Worm (Caenorhabditis elegans) whole organism, young adult: ENCODE results near the gene F47G3.1.

Source experiments
- B0035.1 ChIP-seq: sonication (generic microtip); optimal IDR thresholded peaks from 2 replicates; lab custom pipeline; 2016; ENCODE audit warnings: missing genetic modification characterization, mild to moderate bottlenecking, missing compliant biosample characterization, missing genotype, missing genetic modification reagents
- D2030.7 ChIP-seq: fragments of 200-800 bp; sonication (Bioruptor generic); IDR thresholded peaks from 2 replicates; pipeline ENCODE4 v1.3.6; 2022; ENCODE audit warnings: missing genetic modification reagents, missing genetic modification characterization, missing compliant biosample characterization
- F23B12.7 ChIP-seq: sonication (generic microtip); optimal IDR thresholded peaks from 2 replicates; lab custom pipeline; 2017; ENCODE audit warnings: missing genetic modification characterization, mild to moderate bottlenecking, missing compliant biosample characterization, antibody characterized with exemption, moderate library complexity; ENCODE audit not compliant: insufficient read depth
- F37B4.10 ChIP-seq: fragments of 200-800 bp; sonication (Bioruptor generic); IDR thresholded peaks from 2 replicates; pipeline ENCODE4 v1.3.6; 2022; ENCODE audit warnings: missing genetic modification characterization, missing compliant biosample characterization
- F49E8.2 ChIP-seq: sonication (generic microtip); optimal IDR thresholded peaks from 3 replicates; lab custom pipeline; 2017; ENCODE audit warnings: missing genetic modification characterization, mild to moderate bottlenecking, missing compliant biosample characterization, antibody characterized with exemption, moderate library complexity; ENCODE audit not compliant: insufficient read depth
- F52B5.7 ChIP-seq: sonication (generic microtip); optimal IDR thresholded peaks from 2 replicates; lab custom pipeline; 2016; ENCODE audit warnings: mild to moderate bottlenecking, missing genetic modification characterization, missing compliant biosample characterization
- T26A5.8 ChIP-seq: sonication (generic microtip); optimal IDR thresholded peaks from 2 replicates; lab custom pipeline; 2016; ENCODE audit warnings: missing genetic modification characterization, missing compliant biosample characterization
- Y95B8A.8 ChIP-seq: fragments of 200-800 bp; sonication (Bioruptor generic); IDR thresholded peaks from 2 replicates; pipeline ENCODE4 v1.3.6; 2022; ENCODE audit warnings: missing genetic modification reagents, missing genetic modification characterization, missing compliant biosample characterization
- aptf-3 ChIP-seq: fragments of 200-800 bp; sonication (Bioruptor generic); IDR thresholded peaks from 2 replicates; pipeline ENCODE4 v1.3.6; 2022; ENCODE audit warnings: missing genetic modification characterization, missing compliant biosample characterization
- cebp-1 ChIP-seq, 2 experiments: fragments of 200-800 bp in 1 of 2; sonication (Bioruptor generic) in 1 of 2; sonication (generic microtip) in 1 of 2; IDR thresholded peaks in 1 of 2; optimal IDR thresholded peaks in 1 of 2; 2 replicates each; pipeline versions ENCODE4 v1.3.6 to Lab custom; 2017 to 2022; ENCODE audit warnings: missing compliant biosample characterization in 2 of 2, missing genetic modification characterization in 2 of 2, mild to moderate bottlenecking in 1 of 2, missing genetic modification reagents in 1 of 2, moderate library complexity in 1 of 2
- dpl-1 ChIP-seq: fragments of 150-350 bp; optimal IDR thresholded peaks from 2 replicates; lab custom pipeline; 2014; ENCODE audit warnings: missing biosample characterization, missing genetic modification reagents, missing genetic modification characterization
- efl-1 ChIP-seq: fragments of 150-350 bp; optimal IDR thresholded peaks from 2 replicates; lab custom pipeline; 2014; ENCODE audit warnings: missing biosample characterization, missing genetic modification reagents, missing genetic modification characterization
- hmg-1.2 ChIP-seq: fragments of 200-800 bp; sonication (Bioruptor generic); IDR thresholded peaks from 2 replicates; pipeline ENCODE4 v1.3.6; 2022; ENCODE audit warnings: missing genetic modification reagents, missing genetic modification characterization, missing compliant biosample characterization
- hsf-1 ChIP-seq: fragments of 200-800 bp; sonication (Bioruptor generic); IDR thresholded peaks from 2 replicates; pipeline ENCODE4 v1.3.6; 2022; ENCODE audit warnings: missing genetic modification reagents, missing genetic modification characterization, missing compliant biosample characterization
- let-607 ChIP-seq, 2 experiments: fragments of 200-800 bp in 1 of 2; sonication (Bioruptor generic) in 1 of 2; sonication (generic microtip) in 1 of 2; optimal IDR thresholded peaks; 2 replicates each; lab custom pipeline; 2016 to 2018; ENCODE audit warnings: mild to moderate bottlenecking in 2 of 2, missing compliant biosample characterization in 2 of 2, missing genetic modification characterization in 2 of 2, moderate library complexity in 2 of 2, missing genotype in 1 of 2
- lir-1 ChIP-seq: fragments of 200-800 bp; sonication (Bioruptor generic); conservative IDR thresholded peaks from 2 replicates; pipeline ENCODE4 v1.3.6; 2022; ENCODE audit warnings: missing genetic modification reagents, missing genetic modification characterization, missing compliant biosample characterization
- lsl-1 ChIP-seq: fragments of 200-800 bp; sonication (Bioruptor generic); optimal IDR thresholded peaks from 2 replicates; lab custom pipeline; 2018; ENCODE audit warnings: mild to moderate bottlenecking, missing genetic modification characterization, moderate library complexity, missing compliant biosample characterization
- lsy-27 ChIP-seq: sonication (generic microtip); optimal IDR thresholded peaks from 2 replicates; lab custom pipeline; 2017; ENCODE audit warnings: missing genetic modification characterization, mild to moderate bottlenecking, missing compliant biosample characterization, antibody characterized with exemption, missing genotype, borderline replicate concordance; ENCODE audit not compliant: insufficient read depth
- madf-6 ChIP-seq: fragments of 200-800 bp; sonication (Bioruptor generic); IDR thresholded peaks from 2 replicates; pipeline ENCODE4 v1.3.6; 2022; ENCODE audit warnings: missing genetic modification reagents, missing genetic modification characterization, missing compliant biosample characterization
- madf-8 ChIP-seq: fragments of 200-800 bp; sonication (Bioruptor generic); conservative IDR thresholded peaks from 2 replicates; pipeline ENCODE4 v1.3.6; 2022; ENCODE audit warnings: missing genetic modification reagents, missing genetic modification characterization, missing compliant biosample characterization
- mel-28 ChIP-seq: sonication (generic microtip); optimal IDR thresholded peaks from 2 replicates; lab custom pipeline; 2016; ENCODE audit warnings: borderline replicate concordance, mild to moderate bottlenecking, missing genetic modification characterization, missing compliant biosample characterization
- nfya-1 ChIP-seq: sonication (generic microtip); optimal IDR thresholded peaks from 2 replicates; lab custom pipeline; 2017; ENCODE audit warnings: antibody characterized with exemption, missing compliant biosample characterization, missing genetic modification characterization, borderline replicate concordance; ENCODE audit not compliant: insufficient read depth
- nhr-80 ChIP-seq: sonication (generic microtip); optimal IDR thresholded peaks from 2 replicates; lab custom pipeline; 2016; ENCODE audit warnings: missing genetic modification characterization, missing compliant biosample characterization
- pha-4 ChIP-seq: fragments of 150-350 bp; sonication (generic microtip); optimal IDR thresholded peaks from 2 replicates; lab custom pipeline; 2014; ENCODE audit warnings: missing biosample characterization, missing genetic modification reagents, missing genetic modification characterization
- rcor-1 ChIP-seq: fragments of 200-800 bp; sonication (Bioruptor generic); IDR thresholded peaks from 2 replicates; pipeline ENCODE4 v1.3.6; 2022; ENCODE audit warnings: missing genetic modification reagents, missing genetic modification characterization, missing compliant biosample characterization
- sdz-38 ChIP-seq: sonication (generic microtip); optimal IDR thresholded peaks from 2 replicates; lab custom pipeline; 2016; ENCODE audit warnings: missing genotype, missing genetic modification characterization, missing compliant biosample characterization
- snpc-4 ChIP-seq, 5 experiments: fragments of 150-350 bp in 1 of 5; sonication (generic microtip) in 4 of 5; optimal IDR thresholded peaks; 2 replicates each; lab custom pipeline; 2014 to 2018; ENCODE audit warnings: missing genetic modification characterization in 5 of 5, missing biosample characterization in 3 of 5, antibody characterized with exemption in 2 of 5, mild to moderate bottlenecking in 2 of 5, missing compliant biosample characterization in 2 of 5, missing genotype in 2 of 5, moderate library complexity in 2 of 5, missing genetic modification reagents in 1 of 5
- somi-1 ChIP-seq: fragments of 200-800 bp; sonication (Bioruptor generic); optimal IDR thresholded peaks from 2 replicates; lab custom pipeline; 2018; ENCODE audit warnings: mild to moderate bottlenecking, missing genetic modification characterization, missing compliant biosample characterization
- ztf-22 ChIP-seq: fragments of 200-800 bp; sonication (Bioruptor generic); optimal IDR thresholded peaks from 2 replicates; lab custom pipeline; 2018; ENCODE audit warnings: mild to moderate bottlenecking, missing genetic modification characterization, moderate library complexity, missing compliant biosample characterization

F47G3.1 gene

ce11 chrX:2439728-2440127 is 54.2 kb downstream of the F47G3.1 start:
- TF ChIP-seq nhr-80 (tag; lab: Kevin White, UChicago) (peak; percentile 67), nfya-1 (tag; lab: Kevin White, UChicago) (no peak), ztf-22 (GFP tag; lab: Kevin White, UChicago) (no peak), cebp-1 (GFP tag; IDR thresholded peaks at IDR 0.05; lab: Robert Waterston, UW) (peak; percentile 92), cebp-1 (tag; optimal IDR thresholded peaks at IDR 0.05; lab: Kevin White, UChicago) (peak; percentile 95), lir-1 (GFP tag; lab: Robert Waterston, UW) (no peak), let-607 (tag; optimal IDR thresholded peaks at IDR 0.05; lab: Kevin White, UChicago) (no peak), mel-28 (no peak), pha-4 (tag; lab: Kevin White, UChicago) (peak; percentile 44), F37B4.10 (no peak), dpl-1 (no peak)

DNA sequence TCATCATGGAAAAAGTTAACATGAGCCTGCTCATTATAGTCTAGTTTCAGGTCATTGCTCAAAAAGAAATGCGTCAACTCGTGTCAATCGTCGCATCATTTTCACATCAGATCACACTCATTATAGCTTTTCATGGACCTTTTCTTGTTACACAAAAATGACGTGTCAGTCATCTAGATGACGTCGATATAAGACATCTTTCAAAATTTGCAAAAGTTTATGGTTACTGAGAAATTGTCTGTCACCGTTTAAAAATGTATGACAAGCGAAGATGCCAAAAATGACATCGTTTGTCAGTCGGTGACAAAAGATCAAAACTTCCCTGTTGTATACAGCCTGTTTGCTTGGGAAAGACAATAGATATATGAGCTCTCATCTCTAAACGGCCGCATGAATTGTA is 55.6 kb downstream of the F47G3.1 start:
- no peak for TF ChIP-seq sdz-38 (tag; lab: Kevin White, UChicago)
- TF ChIP-seq madf-6, result no peak
- no peak for TF ChIP-seq T26A5.8 (tag; lab: Kevin White, UChicago)
- TF ChIP-seq F52B5.7, result no peak
- no peak for TF ChIP-seq aptf-3 (GFP tag; lab: Robert Waterston, UW)
- TF ChIP-seq F49E8.2, result no peak
- TF ChIP-seq Y95B8A.8 (GFP tag; lab: Robert Waterston, UW), result no peak
- TF ChIP-seq efl-1 (GFP tag; lab: Kevin White, UChicago), result no peak
- no peak for TF ChIP-seq snpc-4 (GFP tag; optimal IDR thresholded peaks at IDR 0.05; lab: Kevin White, UChicago)
- no peak for TF ChIP-seq snpc-4 (tag; optimal IDR thresholded peaks at IDR 0.05; lab: Kevin White, UChicago)
- no peak for TF ChIP-seq F23B12.7 (tag; lab: Kevin White, UChicago)
- TF ChIP-seq lir-1 (GFP tag; lab: Robert Waterston, UW), result no peak
- no peak for TF ChIP-seq somi-1 (GFP tag; lab: Kevin White, UChicago)
- TF ChIP-seq rcor-1 (GFP tag; lab: Robert Waterston, UW), result no peak
- no peak for TF ChIP-seq lsl-1 (GFP tag; lab: Kevin White, UChicago)
- no peak for TF ChIP-seq B0035.1 (tag; lab: Kevin White, UChicago)
- TF ChIP-seq hsf-1, result no peak
- TF ChIP-seq lsy-27, result no peak
- no peak for TF ChIP-seq D2030.7 (GFP tag; lab: Robert Waterston, UW)
- TF ChIP-seq hmg-1.2, result no peak
- TF ChIP-seq madf-8, result no peak
